Fruit fly (Drosophila melanogaster): ENCODE data around the gene CG17141.

CG17141 gene

dm6 chr3R:22756289-22756688, 8.9 kb upstream of the CG17141 start (continued):
- TF ChIP-seq CG6813 (GFP tag; optimal IDR thresholded peaks at IDR 0.05): peak; percentile 43
- no peak for TF ChIP-seq pho (GFP tag; optimal IDR thresholded peaks at IDR 0.05)
- TF ChIP-seq CG7987 (GFP tag; optimal IDR thresholded peaks at IDR 0.05): peak; percentile 7
- no peak for TF ChIP-seq HLH3B (GFP tag; IDR thresholded peaks at IDR 0.05)
- peak; percentile 9 for TF ChIP-seq CG13894 (tag; optimal IDR thresholded peaks at IDR 0.05)
- no peak for TF ChIP-seq Max (GFP tag; optimal IDR thresholded peaks at IDR 0.05)
- TF ChIP-seq CG15601 (tag; optimal IDR thresholded peaks at IDR 0.05): no peak
- TF ChIP-seq HHEX (GFP tag; optimal IDR thresholded peaks at IDR 0.05): no peak
- TF ChIP-seq CG9609 (GFP tag; optimal IDR thresholded peaks at IDR 0.05): no peak
- no peak for TF ChIP-seq CG18764 (GFP tag; optimal IDR thresholded peaks at IDR 0.05)
- TF ChIP-seq Bteb2 (GFP tag; optimal IDR thresholded peaks at IDR 0.05): no peak
- no peak for TF ChIP-seq CG17568 (GFP tag; optimal IDR thresholded peaks at IDR 0.05)
- TF ChIP-seq z (GFP tag; IDR thresholded peaks at IDR 0.05): no peak
- peak; percentile 9 for TF ChIP-seq tap (tag; optimal IDR thresholded peaks at IDR 0.05)
- no peak for TF ChIP-seq luna (GFP tag; optimal IDR thresholded peaks at IDR 0.05)
- peak; percentile 25 for TF ChIP-seq CG13296 (GFP tag; optimal IDR thresholded peaks at IDR 0.05)
- no peak for TF ChIP-seq Fer3 (tag; optimal IDR thresholded peaks at IDR 0.05)
- TF ChIP-seq dm (GFP tag; optimal IDR thresholded peaks at IDR 0.05): no peak
- peak; percentile 22 for TF ChIP-seq Asciz (GFP tag; optimal IDR thresholded peaks at IDR 0.05)
- TF ChIP-seq CG17359 (tag; optimal IDR thresholded peaks at IDR 0.05): no peak
- TF ChIP-seq gce (GFP tag; IDR thresholded peaks at IDR 0.05): no peak
- TF ChIP-seq chm (GFP tag; IDR thresholded peaks at IDR 0.05): no peak
- no peak for TF ChIP-seq Kr (GFP tag; optimal IDR thresholded peaks at IDR 0.05)
- peak; percentile 28 for TF ChIP-seq CG6765 (GFP tag; optimal IDR thresholded peaks at IDR 0.05)
- TF ChIP-seq NK7.1 (GFP tag; optimal IDR thresholded peaks at IDR 0.05): no peak
- no peak for TF ChIP-seq CG4707 (GFP tag; optimal IDR thresholded peaks at IDR 0.05)
- TF ChIP-seq Sox102F (GFP tag; optimal IDR thresholded peaks at IDR 0.05): no peak
- peak; percentile 4 for TF ChIP-seq Blimp-1 (GFP tag; optimal IDR thresholded peaks at IDR 0.05)
- no peak for TF ChIP-seq CG18619 (GFP tag; optimal IDR thresholded peaks at IDR 0.05)
- no peak for TF ChIP-seq stwl (tag; optimal IDR thresholded peaks at IDR 0.05)
- TF ChIP-seq CG30431 (GFP tag; optimal IDR thresholded peaks at IDR 0.05): no peak
- TF ChIP-seq CG17186 (GFP tag; optimal IDR thresholded peaks at IDR 0.05): no peak
- no peak for TF ChIP-seq Ravus (GFP tag; IDR thresholded peaks at IDR 0.05)
- no peak for TF ChIP-seq amos (GFP tag; IDR thresholded peaks at IDR 0.05; ENCODE audit: partially characterized antibody)
- no peak for TF ChIP-seq Opbp (GFP tag; IDR thresholded peaks at IDR 0.05; ENCODE audit: partially characterized antibody)
- TF ChIP-seq lmd (GFP tag; IDR thresholded peaks at IDR 0.05): no peak
- no peak for TF ChIP-seq Mes4 (GFP tag; optimal IDR thresholded peaks at IDR 0.05)
- no peak for TF ChIP-seq lab (GFP tag; optimal IDR thresholded peaks at IDR 0.05)
- no peak for TF ChIP-seq Optix (GFP tag; IDR thresholded peaks at IDR 0.05)
- peak; percentile 18 for TF ChIP-seq dmrt99B (tag; optimal IDR thresholded peaks at IDR 0.05)
- no peak for TF ChIP-seq Six4 (GFP tag; optimal IDR thresholded peaks at IDR 0.05)
- TF ChIP-seq ind (GFP tag; optimal IDR thresholded peaks at IDR 0.05): no peak
- TF ChIP-seq nmo (GFP tag; optimal IDR thresholded peaks at IDR 0.05): no peak
- no peak for TF ChIP-seq Dp (GFP tag; optimal IDR thresholded peaks at IDR 0.05)
- TF ChIP-seq Drgx (GFP tag; IDR thresholded peaks at IDR 0.05): no peak
- TF ChIP-seq CG6254 (GFP tag; optimal IDR thresholded peaks at IDR 0.05): no peak
- no peak for TF ChIP-seq CG13624 (GFP tag; optimal IDR thresholded peaks at IDR 0.05)
- no peak for TF ChIP-seq maf-S (GFP tag; optimal IDR thresholded peaks at IDR 0.05)
- no peak for TF ChIP-seq CG31365 (tag; optimal IDR thresholded peaks at IDR 0.05)
- TF ChIP-seq tll (GFP tag; optimal IDR thresholded peaks at IDR 0.05): no peak
- TF ChIP-seq CG5245 (GFP tag; optimal IDR thresholded peaks at IDR 0.05): no peak
